Worm (Caenorhabditis elegans) whole organism, L4 larva: ENCODE data around the gene C17C3.5.

Experiments used
- T20F7.1 ChIP-seq: fragments of 200-800 bp; sonication (Bioruptor generic); optimal IDR thresholded peaks from 2 replicates; lab custom pipeline; 2018; ENCODE audit warnings: mild to moderate bottlenecking, missing genetic modification characterization, missing compliant biosample characterization
- Y5F2A.4 ChIP-seq: fragments of 200-800 bp; sonication (Bioruptor generic); optimal IDR thresholded peaks from 2 replicates; lab custom pipeline; 2018; ENCODE audit warnings: mild to moderate bottlenecking, missing genetic modification characterization, missing compliant biosample characterization
- ces-1 ChIP-seq: fragments of 150-350 bp; sonication (generic microtip); optimal IDR thresholded peaks from 4 replicates; lab custom pipeline; 2014; ENCODE audit warnings: missing biosample characterization, missing genetic modification reagents, missing genetic modification characterization
- lin-13 ChIP-seq: fragments of 150-350 bp; optimal IDR thresholded peaks from 2 replicates; lab custom pipeline; 2014; ENCODE audit warnings: missing biosample characterization, missing genetic modification reagents, missing genetic modification characterization
- lin-39 ChIP-seq: fragments of 150-350 bp; optimal IDR thresholded peaks from 2 replicates; lab custom pipeline; 2014; ENCODE audit warnings: missing biosample characterization, missing genetic modification reagents, missing genetic modification characterization
- nhr-11 ChIP-seq: fragments of 150-350 bp; optimal IDR thresholded peaks from 2 replicates; lab custom pipeline; 2014; ENCODE audit warnings: missing biosample characterization, missing genetic modification characterization
- unc-62 ChIP-seq, 3 experiments: fragments of 150-350 bp in 1 of 3; sonication (generic microtip); optimal IDR thresholded peaks in 2 of 3; peaks in 1 of 3; 1 replicate in 1 of 3; 2 replicates in 2 of 3; lab custom pipeline; 2014 to 2017; ENCODE audit warnings: missing biosample characterization in 3 of 3, missing genetic modification characterization in 3 of 3, missing genetic modification reagents in 3 of 3, missing genotype in 1 of 3

DNA sequence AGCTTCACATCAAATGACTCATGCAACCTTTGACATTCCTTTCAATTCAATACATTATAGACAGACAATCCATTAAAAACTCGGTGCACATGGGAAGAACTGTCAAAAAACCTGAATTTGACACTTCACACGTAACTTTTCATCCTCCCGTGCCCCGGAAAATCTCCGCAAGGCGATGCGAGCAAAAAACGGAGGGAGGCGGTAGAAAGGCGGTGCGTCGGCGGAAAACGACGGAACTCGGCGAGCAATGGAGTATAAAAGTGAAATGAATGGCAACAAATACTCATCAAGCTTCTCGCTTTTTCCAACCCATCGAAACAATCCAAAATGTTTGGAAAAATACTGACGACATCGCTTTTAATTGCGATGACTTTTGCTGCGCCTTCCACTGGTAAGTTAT, 26.4 kb downstream of the C17C3.5 start, which contains the start of gene T25E4.1:
- no peak for TF ChIP-seq ces-1
- no peak for TF ChIP-seq unc-62 (GFP tag; optimal IDR thresholded peaks at IDR 0.05 in 1 of 2; lab: Kevin White, UChicago)
- TF ChIP-seq unc-62 (tag; optimal IDR thresholded peaks at IDR 0.05; lab: Kevin White, UChicago), result no peak
- no peak for TF ChIP-seq lin-13 (GFP tag; lab: Kevin White, UChicago)
- TF ChIP-seq Y5F2A.4, result no peak
- TF ChIP-seq nhr-11 (tag; lab: Kevin White, UChicago), result no peak
- no peak for TF ChIP-seq lin-39
- no peak for TF ChIP-seq T20F7.1 (GFP tag; lab: Kevin White, UChicago)
